Fruit fly (Drosophila melanogaster): ENCODE measurements around the gene aly.

The aly gene

DNA sequence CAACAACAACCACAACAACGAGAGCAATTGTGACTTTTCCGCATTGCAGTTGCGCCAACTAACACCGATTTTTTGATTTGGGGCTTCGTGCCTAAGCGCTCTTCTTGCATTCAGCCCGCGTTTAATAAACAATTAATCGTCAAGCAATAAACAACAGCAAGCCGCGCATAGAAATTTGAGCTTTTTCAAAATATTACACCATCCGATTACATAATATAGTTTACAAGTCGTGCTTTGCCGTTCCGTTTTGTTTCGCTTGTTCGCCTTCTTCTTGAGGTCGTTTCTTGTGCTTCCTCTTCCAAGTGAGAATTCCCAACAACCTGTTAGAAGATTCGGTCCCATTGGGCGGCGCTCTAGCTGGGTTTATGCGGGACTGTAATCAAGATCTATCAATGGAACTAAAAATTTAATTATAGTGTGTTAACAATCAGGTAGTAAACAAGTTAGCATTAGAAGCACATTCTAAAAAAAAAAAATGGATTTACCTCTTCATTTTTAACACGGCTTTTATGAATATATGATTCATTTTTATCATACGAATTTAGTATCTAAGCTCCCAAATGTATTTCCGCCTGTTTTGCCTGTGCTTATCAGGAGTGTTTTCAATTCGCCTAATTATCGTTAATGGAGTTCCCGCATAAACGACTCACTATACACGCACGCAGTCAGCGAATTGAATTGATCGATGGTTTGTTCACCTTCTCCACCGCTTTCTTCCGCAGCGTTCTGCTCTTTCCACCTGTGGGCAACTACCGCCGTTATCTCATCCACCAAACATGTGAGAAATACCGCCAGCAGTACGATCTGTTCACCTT, 9.7 kb upstream of the aly start (continued):
- peak; percentile 32 for TF ChIP-seq oc (tag; optimal IDR thresholded peaks at IDR 0.05)
- TF ChIP-seq Awh (GFP tag; IDR thresholded peaks at IDR 0.05), result peak; percentile 63
- TF ChIP-seq org-1 (GFP tag; optimal IDR thresholded peaks at IDR 0.05), result peak; percentile 82
- TF ChIP-seq CG12659 (GFP tag; optimal IDR thresholded peaks at IDR 0.05), result peak; percentile 90
- no peak for TF ChIP-seq br (optimal IDR thresholded peaks at IDR 0.05)
- TF ChIP-seq repo (GFP tag; optimal IDR thresholded peaks at IDR 0.05), result peak; percentile 34
- TF ChIP-seq CG7745 (tag; optimal IDR thresholded peaks at IDR 0.05), result no peak
- TF ChIP-seq nmo (GFP tag; optimal IDR thresholded peaks at IDR 0.05), result peak; percentile 94
- peak; percentile 69 for TF ChIP-seq CG8290 (GFP tag; optimal IDR thresholded peaks at IDR 0.05)
- peak; percentile 5 to 69 for TF ChIP-seq CG8290 (tag; optimal IDR thresholded peaks at IDR 0.05)
- TF ChIP-seq CG6765 (GFP tag; optimal IDR thresholded peaks at IDR 0.05), result peak; percentile 85
- peak; percentile 66 for TF ChIP-seq CG7271 (tag; optimal IDR thresholded peaks at IDR 0.05)
- peak; percentile 60 for TF ChIP-seq kay (GFP tag; optimal IDR thresholded peaks at IDR 0.05)
- peak; percentile 36; the same call in 1 of the 2 replicates for TF ChIP-seq CG31224 (GFP tag; IDR thresholded peaks at IDR 0.05)
- TF ChIP-seq Sry-δ (GFP tag; optimal IDR thresholded peaks at IDR 0.05), result peak; percentile 43
- peak; percentile 75 for TF ChIP-seq onecut (GFP tag; IDR thresholded peaks at IDR 0.05)
- TF ChIP-seq GATAe (GFP tag; conservative IDR thresholded peaks at IDR 0.05), result no peak
- TF ChIP-seq nau (GFP tag; optimal IDR thresholded peaks at IDR 0.05), result peak; percentile 60
- TF ChIP-seq fd3F (GFP tag; optimal IDR thresholded peaks at IDR 0.05), result peak; percentile 79
- no peak for TF ChIP-seq ab (GFP tag; optimal IDR thresholded peaks at IDR 0.05)
- TF ChIP-seq wek (GFP tag; optimal IDR thresholded peaks at IDR 0.05), result peak; percentile 59
- TF ChIP-seq gem (tag; optimal IDR thresholded peaks at IDR 0.05), result peak; percentile 92
- TF ChIP-seq luna (GFP tag; optimal IDR thresholded peaks at IDR 0.05), result no peak
- peak; percentile 67 for TF ChIP-seq az2 (GFP tag; optimal IDR thresholded peaks at IDR 0.05)
- TF ChIP-seq Lim3 (GFP tag; IDR thresholded peaks at IDR 0.05), result 0 out of 2 replicates have a peak, but pooled peaks have one; percentile 8
- peak; percentile 80 for TF ChIP-seq CG13624 (GFP tag; optimal IDR thresholded peaks at IDR 0.05)
- peak; percentile 26 for TF ChIP-seq stwl (tag; optimal IDR thresholded peaks at IDR 0.05)
- peak; percentile 90 for TF ChIP-seq CG11695 (GFP tag; IDR thresholded peaks at IDR 0.05)
- TF ChIP-seq Asciz (GFP tag; optimal IDR thresholded peaks at IDR 0.05), result peak; percentile 79
- peak; percentile 65 for TF ChIP-seq schlank (tag; optimal IDR thresholded peaks at IDR 0.05)
- peak; percentile 61 for TF ChIP-seq CG9609 (GFP tag; optimal IDR thresholded peaks at IDR 0.05)
- TF ChIP-seq hbn (GFP tag; IDR thresholded peaks at IDR 0.05; ENCODE audit: partially characterized antibody), result peak; percentile 17; the same call in 1 of the 2 replicates
- TF ChIP-seq CG32532 (GFP tag; IDR thresholded peaks at IDR 0.05), result peak; percentile 76
- TF ChIP-seq CG34422 (GFP tag; IDR thresholded peaks at IDR 0.05), result peak; percentile 66
- peak; percentile 85 for TF ChIP-seq caup (GFP tag; optimal IDR thresholded peaks at IDR 0.05; ENCODE audit: severe bottlenecking)
- no peak for TF ChIP-seq Dp (GFP tag; optimal IDR thresholded peaks at IDR 0.05)
- TF ChIP-seq ash1 (GFP tag; optimal IDR thresholded peaks at IDR 0.05), result no peak
- TF ChIP-seq prd (optimal IDR thresholded peaks at IDR 0.05), result no peak
- TF ChIP-seq prd (GFP tag; IDR thresholded peaks at IDR 0.05), result peak; percentile 77
- peak; percentile 92 for TF ChIP-seq lab (GFP tag; optimal IDR thresholded peaks at IDR 0.05)
- TF ChIP-seq Mes4 (GFP tag; optimal IDR thresholded peaks at IDR 0.05), result peak; percentile 64
- peak; percentile 84 for TF ChIP-seq cwo (GFP tag; optimal IDR thresholded peaks at IDR 0.05)
- TF ChIP-seq bab2 (GFP tag; optimal IDR thresholded peaks at IDR 0.05), result peak; percentile 77
- TF ChIP-seq pzg (GFP tag; optimal IDR thresholded peaks at IDR 0.05), result no peak
- 0 out of 2 replicates have a peak, but pooled peaks have one; percentile 9 for TF ChIP-seq toy (GFP tag; IDR thresholded peaks at IDR 0.05)
- TF ChIP-seq ems (GFP tag; optimal IDR thresholded peaks at IDR 0.05), result peak; percentile 76
- TF ChIP-seq CG12942 (GFP tag; optimal IDR thresholded peaks at IDR 0.05), result peak; percentile 48
- peak; percentile 46 for TF ChIP-seq CG7928 (GFP tag; optimal IDR thresholded peaks at IDR 0.05)
- TF ChIP-seq psq (GFP tag; optimal IDR thresholded peaks at IDR 0.05), result peak; percentile 28

Data from whole organism, embryonic.